Worm (Caenorhabditis elegans) whole organism, young adult: ENCODE results near the gene lin-18.

Experiments used
- F22D6.2 ChIP-seq: sonication (generic microtip); optimal IDR thresholded peaks from 2 replicates; lab custom pipeline; 2016; ENCODE audit warnings: mild to moderate bottlenecking, missing genetic modification characterization, missing compliant biosample characterization
- K12H6.12 ChIP-seq: fragments of 200-800 bp; sonication (Bioruptor generic); optimal IDR thresholded peaks from 2 replicates; lab custom pipeline; 2018; ENCODE audit warnings: mild to moderate bottlenecking, missing genetic modification characterization, missing compliant biosample characterization
- Y53F4B.3 ChIP-seq: fragments of 200-800 bp; sonication (Bioruptor generic); IDR thresholded peaks from 2 replicates; pipeline ENCODE4 v1.3.6; 2022; ENCODE audit warnings: missing genetic modification reagents, missing genetic modification characterization, missing compliant biosample characterization
- ama-1 ChIP-seq, 3 experiments: fragments of 150-350 bp in 1 of 3; sonication (generic microtip) in 2 of 3; optimal IDR thresholded peaks; 2 replicates each; lab custom pipeline; 2014 to 2018; ENCODE audit warnings: missing biosample characterization in 2 of 3, missing genetic modification characterization in 2 of 3, missing genetic modification reagents in 2 of 3
- atf-7 ChIP-seq: sonication (generic microtip); optimal IDR thresholded peaks from 2 replicates; lab custom pipeline; 2017; ENCODE audit warnings: mild to moderate bottlenecking, missing genetic modification characterization, missing compliant biosample characterization
- ceh-58 ChIP-seq: fragments of 200-800 bp; sonication (Bioruptor generic); IDR thresholded peaks from 2 replicates; pipeline ENCODE4 v1.3.6; 2022; ENCODE audit warnings: missing genetic modification characterization, missing compliant biosample characterization
- madf-8 ChIP-seq: fragments of 200-800 bp; sonication (Bioruptor generic); conservative IDR thresholded peaks from 2 replicates; pipeline ENCODE4 v1.3.6; 2022; ENCODE audit warnings: missing genetic modification reagents, missing genetic modification characterization, missing compliant biosample characterization
- nhr-179 ChIP-seq: sonication (generic microtip); optimal IDR thresholded peaks from 2 replicates; lab custom pipeline; 2016; ENCODE audit warnings: mild to moderate bottlenecking, missing genetic modification characterization, missing compliant biosample characterization
- nhr-80 ChIP-seq: sonication (generic microtip); optimal IDR thresholded peaks from 2 replicates; lab custom pipeline; 2016; ENCODE audit warnings: missing genetic modification characterization, missing compliant biosample characterization
- snpc-4 ChIP-seq, 5 experiments: fragments of 150-350 bp in 1 of 5; sonication (generic microtip) in 4 of 5; optimal IDR thresholded peaks; 2 replicates each; lab custom pipeline; 2014 to 2018; ENCODE audit warnings: missing genetic modification characterization in 5 of 5, missing biosample characterization in 3 of 5, antibody characterized with exemption in 2 of 5, mild to moderate bottlenecking in 2 of 5, missing compliant biosample characterization in 2 of 5, missing genotype in 2 of 5, moderate library complexity in 2 of 5, missing genetic modification reagents in 1 of 5
- somi-1 ChIP-seq: fragments of 200-800 bp; sonication (Bioruptor generic); optimal IDR thresholded peaks from 2 replicates; lab custom pipeline; 2018; ENCODE audit warnings: mild to moderate bottlenecking, missing genetic modification characterization, missing compliant biosample characterization
- unc-130 ChIP-seq: sonication (generic microtip); optimal IDR thresholded peaks from 2 replicates; lab custom pipeline; 2016; ENCODE audit warnings: missing genetic modification reagents, missing genetic modification characterization, missing compliant biosample characterization

DNA sequence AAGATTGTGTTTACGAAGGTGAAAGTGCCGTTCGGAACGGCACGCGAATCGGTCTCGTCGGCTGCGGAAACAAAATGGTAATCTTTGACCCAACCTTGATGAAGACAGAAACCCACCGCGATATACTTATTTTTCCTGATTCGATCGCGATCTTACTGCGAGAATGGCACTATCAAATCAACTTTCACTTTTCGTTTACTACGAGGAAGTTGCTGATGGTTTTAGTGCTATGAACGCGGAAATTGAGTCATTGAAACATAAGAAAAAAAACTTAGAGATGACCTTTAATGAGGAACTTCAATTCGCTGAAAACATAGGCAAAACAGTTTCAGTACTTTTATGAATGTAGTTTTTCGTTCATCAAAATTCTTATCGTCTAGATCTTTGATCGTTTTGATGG lies 25.7 kb upstream of the lin-18 start:
- TF ChIP-seq atf-7 (tag; lab: Kevin White, UChicago) (no peak), snpc-4 (GFP tag; optimal IDR thresholded peaks at IDR 0.05; lab: Kevin White, UChicago) (no peak), snpc-4 (tag; optimal IDR thresholded peaks at IDR 0.05; lab: Kevin White, UChicago) (no peak), ceh-58 (GFP tag; lab: Robert Waterston, UW) (no peak), K12H6.12 (tag; lab: Kevin White, UChicago) (no peak), unc-130 (no peak), somi-1 (no peak), Y53F4B.3 (GFP tag; lab: Robert Waterston, UW) (no peak), F22D6.2 (tag; lab: Kevin White, UChicago) (no peak), ama-1 (optimal IDR thresholded peaks at IDR 0.05; lab: Kevin White, UChicago) (no peak), ama-1 (GFP tag; optimal IDR thresholded peaks at IDR 0.05; lab: Kevin White, UChicago) (no peak), madf-8 (no peak), nhr-179 (tag; lab: Kevin White, UChicago) (no peak), nhr-80 (tag; lab: Kevin White, UChicago) (no peak)
